Worm (Caenorhabditis elegans): Measurements from ENCODE around the gene fbxa-218.

- TF ChIP-seq B0310.2 (tag; optimal IDR thresholded peaks at IDR 0.05) (no peak), flt-1 (GFP tag; IDR thresholded peaks at IDR 0.05) (no peak), ama-1 (optimal IDR thresholded peaks at IDR 0.05) (no peak), scrt-1 (GFP tag; IDR thresholded peaks at IDR 0.05) (no peak), sea-1 (GFP tag; conservative IDR thresholded peaks at IDR 0.05) (no peak), ets-7 (tag; optimal IDR thresholded peaks at IDR 0.05) (no peak), tbx-37 (GFP tag; conservative IDR thresholded peaks at IDR 0.05) (no peak), ceh-13 (GFP tag; optimal IDR thresholded peaks at IDR 0.05) (no peak)
Observed at ce11 chrIII:12429579-12430084, 6.7 kb upstream of the fbxa-218 start, which contains the start of gene snr-6.

Measured in whole organism, early embryonic.